Fruit fly (Drosophila melanogaster) whole organism, prepupa: ENCODE results near the gene Actbeta.

Experiments used
- Eip93F ChIP-seq: fragments of 200-800 bp; sonication (Bioruptor generic); optimal IDR thresholded peaks from 2 replicates; lab custom pipeline; 2016; ENCODE audit warnings: missing biosample characterization, mild to moderate bottlenecking, missing genetic modification characterization
- Gug ChIP-seq: fragments of 200-800 bp; sonication (Bioruptor generic); IDR thresholded peaks from 2 replicates; pipeline ENCODE4 v1.3.6; 2022; ENCODE audit warnings: missing biosample characterization, missing genetic modification characterization
- Hr39 ChIP-seq: fragments of 200-800 bp; sonication (Bioruptor generic); optimal IDR thresholded peaks from 2 replicates; lab custom pipeline; 2016; ENCODE audit warnings: missing biosample characterization, missing genetic modification characterization
- Lpt ChIP-seq: fragments of 200-800 bp; sonication (Bioruptor generic); optimal IDR thresholded peaks from 3 replicates; lab custom pipeline; 2016; ENCODE audit warnings: missing biosample characterization, missing genetic modification characterization
- Smox ChIP-seq: fragments of 200-800 bp; sonication (Bioruptor generic); optimal IDR thresholded peaks from 3 replicates; lab custom pipeline; 2016; ENCODE audit warnings: missing biosample characterization, missing genetic modification characterization
- Sox15 ChIP-seq: fragments of 200-800 bp; sonication (Bioruptor generic); optimal IDR thresholded peaks from 3 replicates; lab custom pipeline; 2016; ENCODE audit warnings: missing biosample characterization, missing genetic modification characterization
- acj6 ChIP-seq: fragments of 200-800 bp; sonication (Bioruptor generic); optimal IDR thresholded peaks from 3 replicates; lab custom pipeline; 2016; ENCODE audit warnings: missing biosample characterization, missing genetic modification characterization
- lz ChIP-seq: fragments of 200-800 bp; sonication (Bioruptor generic); optimal IDR thresholded peaks from 3 replicates; lab custom pipeline; 2016; ENCODE audit warnings: missing biosample characterization, missing genetic modification characterization
- net ChIP-seq: fragments of 200-800 bp; sonication (Bioruptor generic); optimal IDR thresholded peaks from 3 replicates; lab custom pipeline; 2016; ENCODE audit warnings: missing biosample characterization, missing genetic modification characterization
- svp ChIP-seq: fragments of 200-800 bp; sonication (Bioruptor generic); peaks from one replicate; lab custom pipeline; 2016; ENCODE audit warnings: missing biosample characterization, missing genetic modification characterization

- TF ChIP-seq net (GFP tag; lab: Kevin White, UChicago) (no peak), Gug (GFP tag; lab: Robert Waterston, UW) (no peak), svp (no peak), acj6 (no peak), lz (GFP tag; lab: Kevin White, UChicago) (no peak), Smox (no peak), Eip93F (GFP tag; lab: Kevin White, UChicago) (no peak), Sox15 (GFP tag; lab: Kevin White, UChicago) (no peak), Lpt (GFP tag; lab: Kevin White, UChicago) (no peak), Hr39 (GFP tag; lab: Kevin White, UChicago) (no peak)
These were observed 41.7 kb upstream of the Actbeta start, which contains the start of gene CG11155 for dm6 chr4:1126290-1126689.
